Fruit fly (Drosophila melanogaster) whole organism, adult: ENCODE measurements around the gene CG12811.

Experiments used
- CG14711 ChIP-seq: fragments of 200-800 bp; sonication (Bioruptor generic); optimal IDR thresholded peaks from 2 replicates; lab custom pipeline; 2018; ENCODE audit warnings: missing biosample characterization, mild to moderate bottlenecking, missing genetic modification characterization, moderate library complexity
- CG7101 ChIP-seq: fragments of 200-800 bp; sonication (Bioruptor generic); optimal IDR thresholded peaks from 2 replicates; lab custom pipeline; 2018; ENCODE audit warnings: missing biosample characterization, mild to moderate bottlenecking, missing genetic modification characterization, moderate library complexity
- Clk ChIP-seq: fragments of 200-800 bp; sonication (Bioruptor generic); optimal IDR thresholded peaks from 2 replicates; lab custom pipeline; 2017; ENCODE audit warnings: missing biosample characterization, missing genetic modification characterization

DNA sequence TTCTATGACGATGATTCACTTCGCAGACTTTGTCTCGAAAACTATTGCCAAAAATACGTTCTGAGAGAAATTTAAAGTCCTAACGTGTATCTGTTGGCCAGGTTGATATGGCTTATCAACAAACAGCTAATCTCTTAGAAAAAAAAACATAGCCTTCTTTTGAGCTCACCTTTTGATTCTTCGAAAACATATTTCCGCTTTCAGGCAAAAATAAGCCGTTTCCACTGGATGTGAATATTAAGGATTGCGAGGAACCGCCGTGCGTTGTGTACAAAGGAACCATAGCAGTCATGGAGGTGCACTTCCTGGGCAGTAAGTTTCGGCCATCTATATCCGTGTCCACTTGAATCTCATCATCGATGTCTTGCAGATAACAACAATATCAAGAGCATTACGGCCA, 5.0 kb upstream of the CG12811 start:
- no peak for TF ChIP-seq CG7101
- no peak for TF ChIP-seq Clk
- no peak for TF ChIP-seq CG14711 (tag; lab: Kevin White, UChicago)
